Fruit fly (Drosophila melanogaster): ENCODE measurements around the gene Inx5.

- TF ChIP-seq CG7045 (GFP tag; optimal IDR thresholded peaks at IDR 0.05) (no peak), CG7101 (tag; optimal IDR thresholded peaks at IDR 0.05) (no peak), cic (GFP tag; optimal IDR thresholded peaks at IDR 0.05) (no peak)
These were observed 41.3 kb upstream of the Inx5 start, which contains the start of gene CG14195 for dm6 chrX:19211982-19212381.

All from whole organism, adult.